Fruit fly (Drosophila melanogaster) whole organism, embryonic: ENCODE results near the gene sti.

Source experiments
- Ada2b ChIP-seq: fragments of 200-800 bp; sonication (Bioruptor generic); IDR thresholded peaks from 2 replicates; pipeline ENCODE4 v1.3.6; 2022; ENCODE audit warnings: missing biosample characterization, missing genetic modification characterization
- B-H2 ChIP-seq: fragments of 200-800 bp; sonication (Bioruptor generic); optimal IDR thresholded peaks from 2 replicates; lab custom pipeline; 2018; ENCODE audit warnings: missing biosample characterization, mild to moderate bottlenecking, missing genetic modification characterization
- Bgb ChIP-seq: fragments of 200-800 bp; sonication (Bioruptor generic); IDR thresholded peaks from 2 replicates; pipeline ENCODE4 v1.3.6; 2022; ENCODE audit warnings: missing biosample characterization, missing genetic modification characterization; ENCODE audit not compliant: partially characterized antibody
- CG1024 ChIP-seq: fragments of 200-800 bp; sonication (Bioruptor generic); IDR thresholded peaks from 2 replicates; pipeline ENCODE4 v1.3.6; 2022; ENCODE audit warnings: missing biosample characterization, missing genetic modification characterization
- CG11085 ChIP-seq: fragments of 200-800 bp; sonication (Bioruptor generic); IDR thresholded peaks from 2 replicates; pipeline ENCODE4 v1.3.6; 2022; ENCODE audit warnings: missing biosample characterization, missing genetic modification characterization
- CG12236 ChIP-seq: fragments of 200-800 bp; sonication (Bioruptor generic); optimal IDR thresholded peaks from 2 replicates; lab custom pipeline; 2016; ENCODE audit warnings: missing biosample characterization, missing genetic modification characterization
- CG14667 ChIP-seq: fragments of 200-800 bp; sonication (Bioruptor generic); IDR thresholded peaks from 2 replicates; pipeline ENCODE4 v1.3.6; 2022; ENCODE audit warnings: missing biosample characterization, missing genetic modification characterization
- CG14965 ChIP-seq: fragments of 200-800 bp; sonication (Bioruptor generic); optimal IDR thresholded peaks from 2 replicates; lab custom pipeline; 2016; ENCODE audit warnings: missing biosample characterization, missing genetic modification characterization, borderline replicate concordance
- CG15696 ChIP-seq: fragments of 200-800 bp; sonication (Bioruptor generic); optimal IDR thresholded peaks from 2 replicates; lab custom pipeline; 2019; ENCODE audit warnings: missing biosample characterization, mild to moderate bottlenecking, missing genetic modification characterization, moderate library complexity
- CG1792 ChIP-seq: fragments of 200-800 bp; sonication (Bioruptor generic); optimal IDR thresholded peaks from 2 replicates; lab custom pipeline; 2016; ENCODE audit warnings: missing biosample characterization, missing genetic modification characterization
- CG2678 ChIP-seq: fragments of 200-800 bp; sonication (Bioruptor generic); optimal IDR thresholded peaks from 3 replicates; lab custom pipeline; 2019; ENCODE audit warnings: missing biosample characterization, mild to moderate bottlenecking, missing genetic modification characterization, moderate library complexity
- CG3065 ChIP-seq: fragments of 200-800 bp; sonication (Bioruptor generic); optimal IDR thresholded peaks from 2 replicates; lab custom pipeline; 2016; ENCODE audit warnings: missing biosample characterization, missing genetic modification characterization
- CG31441 ChIP-seq: fragments of 200-800 bp; sonication (Bioruptor generic); IDR thresholded peaks from 2 replicates; pipeline ENCODE4 v1.3.6; 2022; ENCODE audit warnings: missing biosample characterization, missing genetic modification characterization
- CG33557 ChIP-seq: fragments of 200-800 bp; sonication (Bioruptor generic); optimal IDR thresholded peaks from 2 replicates; lab custom pipeline; 2019; ENCODE audit warnings: missing biosample characterization, mild to moderate bottlenecking, missing genetic modification characterization, moderate library complexity
- CG3726 ChIP-seq: fragments of 200-800 bp; sonication (Bioruptor generic); IDR thresholded peaks from 3 replicates; pipeline ENCODE4, ENCODE4 v1.3.6; 2022; ENCODE audit warnings: missing biosample characterization, missing genetic modification characterization
- CG6854 ChIP-seq: fragments of 200-800 bp; sonication (Bioruptor generic); optimal IDR thresholded peaks from 3 replicates; lab custom pipeline; 2017; ENCODE audit warnings: missing biosample characterization, mild to moderate bottlenecking, missing genetic modification characterization
- Deaf1 ChIP-seq: fragments of 200-800 bp; optimal IDR thresholded peaks from 3 replicates; lab custom pipeline; 2019; ENCODE audit warnings: missing biosample characterization, mild to moderate bottlenecking, missing genetic modification characterization, moderate library complexity
- Dref ChIP-seq: fragments of 200-800 bp; sonication (Bioruptor generic); IDR thresholded peaks from 2 replicates; pipeline ENCODE4 v1.3.6; 2022; ENCODE audit warnings: missing biosample characterization, missing genetic modification characterization
- Drgx ChIP-seq: fragments of 200-800 bp; sonication (Bioruptor generic); IDR thresholded peaks from 2 replicates; pipeline ENCODE4 v1.3.6; 2022; ENCODE audit warnings: missing biosample characterization, missing genetic modification characterization
- Elba2 ChIP-seq: fragments of 200-800 bp; sonication (Bioruptor generic); optimal IDR thresholded peaks from 3 replicates; lab custom pipeline; 2016; ENCODE audit warnings: missing biosample characterization, missing genetic modification characterization
- Fer3 ChIP-seq: fragments of 200-800 bp; sonication (Bioruptor generic); optimal IDR thresholded peaks from 2 replicates; lab custom pipeline; 2018; ENCODE audit warnings: missing biosample characterization, mild to moderate bottlenecking, missing genetic modification characterization, moderate library complexity
- HmgZ ChIP-seq: fragments of 200-800 bp; sonication (Bioruptor generic); optimal IDR thresholded peaks from 2 replicates; lab custom pipeline; 2018; ENCODE audit warnings: missing biosample characterization, mild to moderate bottlenecking, missing genetic modification characterization
- Hmx ChIP-seq: fragments of 200-800 bp; sonication (Bioruptor generic); optimal IDR thresholded peaks from 2 replicates; lab custom pipeline; 2016; ENCODE audit warnings: missing biosample characterization, missing genetic modification characterization
- Lpt ChIP-seq: fragments of >200 bp; optimal IDR thresholded peaks from 2 replicates; lab custom pipeline; 2018; ENCODE audit warnings: missing biosample characterization, missing genetic modification characterization
- NC2α ChIP-seq: fragments of 200-800 bp; sonication (Bioruptor generic); optimal IDR thresholded peaks from 2 replicates; lab custom pipeline; 2016; ENCODE audit warnings: missing biosample characterization, missing genetic modification characterization
- Optix ChIP-seq: fragments of 200-800 bp; sonication (Bioruptor generic); IDR thresholded peaks from 3 replicates; pipeline ENCODE4 v1.3.6; 2022; ENCODE audit warnings: missing biosample characterization, missing genetic modification characterization
- Sox100B ChIP-seq: fragments of 200-800 bp; sonication (Bioruptor generic); optimal IDR thresholded peaks from 3 replicates; lab custom pipeline; 2018; ENCODE audit warnings: missing biosample characterization, mild to moderate bottlenecking, missing genetic modification characterization
- Taf1 ChIP-seq: fragments of 200-800 bp; sonication (Bioruptor generic); IDR thresholded peaks from 2 replicates; pipeline ENCODE4 v1.3.6; 2022; ENCODE audit warnings: missing biosample characterization, missing genetic modification characterization
- ab ChIP-seq: fragments of 200-800 bp; sonication (Bioruptor generic); optimal IDR thresholded peaks from 2 replicates; lab custom pipeline; 2016; ENCODE audit warnings: missing biosample characterization, missing genetic modification characterization
- ac ChIP-seq: fragments of 200-800 bp; sonication (Bioruptor generic); optimal IDR thresholded peaks from 3 replicates; lab custom pipeline; 2017; ENCODE audit warnings: missing biosample characterization, mild to moderate bottlenecking, missing genetic modification characterization
- bab2 ChIP-seq: fragments of 200-800 bp; sonication (Bioruptor generic); optimal IDR thresholded peaks from 2 replicates; lab custom pipeline; 2016; ENCODE audit warnings: missing biosample characterization, missing genetic modification characterization
- bcd ChIP-seq: fragments of 200-800 bp; sonication (Bioruptor generic); optimal IDR thresholded peaks from 2 replicates; lab custom pipeline; 2017; ENCODE audit warnings: missing biosample characterization, mild to moderate bottlenecking, missing genetic modification characterization
- crol ChIP-seq: fragments of 200-800 bp; sonication (Bioruptor generic); IDR thresholded peaks from 2 replicates; pipeline ENCODE4 v1.3.6; 2022; ENCODE audit warnings: missing biosample characterization, missing genetic modification characterization
- dysf ChIP-seq: fragments of 200-800 bp; sonication (Bioruptor generic); IDR thresholded peaks from 3 replicates; pipeline ENCODE4 v1.3.6; 2022; ENCODE audit warnings: missing biosample characterization, missing genetic modification characterization
- gce ChIP-seq: fragments of 200-800 bp; sonication (Bioruptor generic); IDR thresholded peaks from 3 replicates; pipeline ENCODE4 v1.3.6; 2022; ENCODE audit warnings: missing biosample characterization, missing genetic modification characterization
- ham ChIP-seq: fragments of 200-800 bp; sonication (Bioruptor generic); IDR thresholded peaks from 2 replicates; pipeline ENCODE4 v1.3.6; 2022; ENCODE audit warnings: missing biosample characterization, missing genetic modification characterization
- hbn ChIP-seq: fragments of 200-800 bp; sonication (Bioruptor generic); IDR thresholded peaks from 2 replicates; pipeline ENCODE4 v1.3.6; 2022; ENCODE audit warnings: missing biosample characterization, missing genetic modification characterization; ENCODE audit not compliant: partially characterized antibody
- hkb ChIP-seq, 2 experiments: fragments of 200-800 bp in 1 of 2; fragments of >200 bp in 1 of 2; sonication (Bioruptor generic) in 1 of 2; IDR thresholded peaks in 1 of 2; optimal IDR thresholded peaks in 1 of 2; 2 replicates each; pipeline versions ENCODE4 v1.3.6 to Lab custom; 2017 to 2022; ENCODE audit warnings: missing biosample characterization in 1 of 2, missing genetic modification characterization in 1 of 2
- jigr1 ChIP-seq: fragments of 200-800 bp; sonication (Bioruptor generic); IDR thresholded peaks from 3 replicates; pipeline ENCODE4 v1.3.6; 2022; ENCODE audit warnings: missing biosample characterization, missing genetic modification characterization
- nau ChIP-seq: fragments of 200-800 bp; sonication (Bioruptor generic); optimal IDR thresholded peaks from 3 replicates; lab custom pipeline; 2017; ENCODE audit warnings: missing biosample characterization, mild to moderate bottlenecking, missing genetic modification characterization, missing genetic modification reagents
- oc ChIP-seq: fragments of 200-800 bp; sonication (Bioruptor generic); optimal IDR thresholded peaks from 2 replicates; lab custom pipeline; 2018; ENCODE audit warnings: missing biosample characterization, mild to moderate bottlenecking, missing genetic modification characterization, moderate library complexity
- psq ChIP-seq: fragments of 200-800 bp; sonication (Bioruptor generic); optimal IDR thresholded peaks from 2 replicates; lab custom pipeline; 2017; ENCODE audit warnings: missing biosample characterization, missing genetic modification characterization
- pzg ChIP-seq: fragments of 200-800 bp; sonication (Bioruptor generic); optimal IDR thresholded peaks from 3 replicates; lab custom pipeline; 2018; ENCODE audit warnings: missing biosample characterization, mild to moderate bottlenecking, missing genetic modification characterization, moderate library complexity
- seq ChIP-seq: fragments of 200-800 bp; sonication (Bioruptor generic); IDR thresholded peaks from 2 replicates; pipeline ENCODE4 v1.3.6; 2022; ENCODE audit warnings: missing biosample characterization, missing genetic modification characterization
- sim ChIP-seq: fragments of 200-800 bp; sonication (Bioruptor generic); IDR thresholded peaks from 2 replicates; pipeline ENCODE4 v1.3.6; 2022; ENCODE audit warnings: missing biosample characterization, missing genetic modification characterization
- sisA ChIP-seq: fragments of 200-800 bp; sonication (Bioruptor generic); IDR thresholded peaks from 2 replicates; pipeline ENCODE4 v1.3.6; 2022; ENCODE audit warnings: missing biosample characterization, missing genetic modification characterization
- stwl ChIP-seq: fragments of 200-800 bp; sonication (Bioruptor generic); optimal IDR thresholded peaks from 3 replicates; lab custom pipeline; 2018; ENCODE audit warnings: missing biosample characterization, mild to moderate bottlenecking, missing genetic modification characterization, moderate library complexity
- zfh2 ChIP-seq: fragments of 200-800 bp; sonication (Bioruptor generic); optimal IDR thresholded peaks from 2 replicates; lab custom pipeline; 2016; ENCODE audit warnings: missing biosample characterization, missing genetic modification characterization

sti gene

dm6 chr3L:12484948-12485347, 29.7 kb downstream of the sti start, which contains the start of gene CG10663 (continued):
- no peak for TF ChIP-seq ac (GFP tag; lab: Kevin White, UChicago)
- TF ChIP-seq Taf1 (GFP tag; lab: Robert Waterston, UW) = no peak
- peak; percentile 5 for TF ChIP-seq nau (GFP tag; lab: Kevin White, UChicago)
- TF ChIP-seq Drgx (GFP tag; lab: Robert Waterston, UW) = peak; percentile 15; the same call in 1 of the 2 replicates
- TF ChIP-seq B-H2 = no peak
- no peak for TF ChIP-seq CG3065

dm6 chr3L:12484464-12484863, 30.2 kb downstream of the sti start:
- TF ChIP-seq stwl (peak; percentile 10), crol (no peak)

- TF ChIP-seq ab (no peak), psq (GFP tag; lab: Kevin White, UChicago) (peak; percentile 3), HmgZ (tag; lab: Kevin White, UChicago) (peak; percentile 24), Elba2 (GFP tag; lab: Kevin White, UChicago) (no peak), Optix (GFP tag; lab: Robert Waterston, UW) (0 out of 3 replicates have a peak, but pooled peaks have one; percentile 35), CG1792 (GFP tag; lab: Kevin White, UChicago) (peak; percentile 44), stwl (no peak), jigr1 (GFP tag; lab: Robert Waterston, UW) (0 out of 3 replicates have a peak, but pooled peaks have one; percentile 15), bab2 (GFP tag; lab: Kevin White, UChicago) (peak; percentile 65), Taf1 (GFP tag; lab: Robert Waterston, UW) (no peak), CG14667 (peak; percentile 56; the same call in 1 of the 2 replicates), sim (GFP tag; lab: Robert Waterston, UW) (peak; percentile 32; the same call in 1 of the 2 replicates), zfh2 (GFP tag; lab: Kevin White, UChicago) (no peak), CG6854 (peak; percentile 23), hbn (no peak), gce (GFP tag; lab: Robert Waterston, UW) (peak; percentile 42; the same call in 1 of the 3 replicates), Dref (GFP tag; lab: Robert Waterston, UW) (no peak), CG31441 (GFP tag; lab: Robert Waterston, UW) (peak; percentile 90), CG11085 (GFP tag; lab: Robert Waterston, UW) (peak; percentile 48; the same call in 1 of the 2 replicates), CG33557 (GFP tag; lab: Kevin White, UChicago) (no peak), CG12236 (GFP tag; lab: Kevin White, UChicago) (peak; percentile 48), bcd (GFP tag; lab: Kevin White, UChicago) (peak; percentile 77), CG1024 (GFP tag; lab: Robert Waterston, UW) (no peak), hkb (optimal IDR thresholded peaks at IDR 0.05; lab: Kevin White, UChicago) (no peak), hkb (GFP tag; IDR thresholded peaks at IDR 0.05; lab: Robert Waterston, UW) (peak; percentile 72), sisA (GFP tag; lab: Robert Waterston, UW) (peak; percentile 74), dysf (GFP tag; lab: Robert Waterston, UW) (peak; percentile 78), NC2α (GFP tag; lab: Kevin White, UChicago) (peak; percentile 5), CG2678 (tag; lab: Kevin White, UChicago) (peak; percentile 88), CG14965 (GFP tag; lab: Kevin White, UChicago) (no peak), Hmx (GFP tag; lab: Kevin White, UChicago) (peak; percentile 41), pzg (GFP tag; lab: Kevin White, UChicago) (no peak), Sox100B (GFP tag; lab: Kevin White, UChicago) (peak; percentile 86), oc (tag; lab: Kevin White, UChicago) (peak; percentile 37), Deaf1 (tag; lab: Kevin White, UChicago) (peak; percentile 39), CG3726 (GFP tag; lab: Robert Waterston, UW) (no peak), Fer3 (peak; percentile 64), Lpt (no peak), seq (GFP tag; lab: Robert Waterston, UW) (peak; percentile 61), Bgb (GFP tag; lab: Robert Waterston, UW) (no peak), ham (GFP tag; lab: Robert Waterston, UW) (no peak), Ada2b (GFP tag; lab: Robert Waterston, UW) (peak; percentile 68), CG15696 (tag; lab: Kevin White, UChicago) (peak; percentile 27)
Observed at dm6 chr3L:12482917-12483316, 31.7 kb downstream of the sti start.
